Worm (Caenorhabditis elegans) whole organism, L4/young adult: ENCODE measurements around the gene neg-1.

Source experiments
- W03F9.2 ChIP-seq: fragments of 150-350 bp; optimal IDR thresholded peaks from 2 replicates; lab custom pipeline; 2014; ENCODE audit warnings: missing biosample characterization, missing genetic modification characterization
- dao-5 ChIP-seq: sonication (generic microtip); optimal IDR thresholded peaks from 2 replicates; lab custom pipeline; 2016; ENCODE audit warnings: missing genotype, missing genetic modification characterization, moderate library complexity, missing compliant biosample characterization

DNA sequence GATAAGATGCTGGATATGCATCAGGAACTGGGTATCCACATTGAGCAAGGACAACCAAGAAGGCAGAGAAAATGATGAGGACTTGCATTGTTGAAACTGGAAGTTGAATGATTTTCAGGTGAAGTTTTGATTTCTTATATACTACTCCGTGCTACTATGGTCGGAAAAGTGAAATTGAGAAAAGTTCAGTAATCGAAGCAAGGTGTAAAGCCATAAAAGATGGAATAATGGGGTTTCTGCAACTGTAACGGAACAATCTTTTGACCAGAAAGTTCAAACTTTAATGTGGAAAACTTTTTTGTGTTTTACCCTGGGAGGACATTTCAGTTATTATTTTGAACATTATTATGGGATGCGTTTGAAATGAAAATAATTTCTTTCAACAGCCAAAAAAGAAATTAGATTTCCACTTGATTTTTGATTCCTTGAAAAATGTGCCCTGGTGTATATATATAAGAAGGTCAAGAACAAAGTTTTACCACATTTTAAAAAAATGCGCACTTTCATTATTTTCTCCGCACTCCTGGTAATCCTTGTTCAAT, 49.3 kb upstream of the neg-1 start, which contains the start of the genes Y47D7A.9 and Y47D7A.19:
- no peak for TF ChIP-seq dao-5 (tag; lab: Kevin White, UChicago)
- TF ChIP-seq W03F9.2 (tag; lab: Kevin White, UChicago), result no peak
